ENCODE assay signal across 1 worm cellular context in genomic region chrII:6823233-6823632, ce11.
TF ChIP-seq lines count a peak whose summit lies in the region.

No protein-coding gene starts in this region.

TF ChIP-seq in whole organism, L1 larva, 84 proteins besides CTCF, POLR2A, EP300 and RAD21 (continued from another document):
- no peak for TF ChIP-seq egl-13 (tag; optimal IDR thresholded peaks at IDR 0.05; lab: Kevin White, UChicago)
TF ChIP-seq in whole organism, L1 larva: peak in this region for 20.
